Worm (Caenorhabditis elegans): ENCODE data around the gene C11G6.2.

C11G6.2 gene

DNA sequence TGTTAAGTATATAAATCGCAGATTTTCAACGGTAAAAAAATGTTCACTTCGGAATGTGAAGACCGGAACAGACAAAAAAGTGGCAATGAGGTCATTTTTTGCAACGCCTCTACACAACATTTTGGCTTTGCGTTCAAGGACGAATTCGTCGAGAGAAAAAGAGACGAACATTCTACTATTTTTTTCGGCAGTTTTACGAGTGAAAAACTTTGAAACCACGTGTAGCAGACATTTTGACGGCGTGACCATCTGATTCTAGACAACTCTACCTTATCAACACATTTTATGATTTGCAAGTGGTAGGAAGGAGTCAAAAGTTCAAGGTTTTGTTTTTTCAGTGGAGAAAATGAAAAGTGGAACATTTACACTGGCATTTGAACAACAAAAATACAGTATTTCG is 37.9 kb upstream of the C11G6.2 start:
- TF ChIP-seq D2030.7 (GFP tag; IDR thresholded peaks at IDR 0.05), result no peak
- no peak for TF ChIP-seq F23B12.7 (tag; optimal IDR thresholded peaks at IDR 0.05; ENCODE audit: insufficient read depth)
- no peak for TF ChIP-seq efl-1 (GFP tag; optimal IDR thresholded peaks at IDR 0.05)
- TF ChIP-seq hsf-1 (GFP tag; IDR thresholded peaks at IDR 0.05), result no peak
- no peak for TF ChIP-seq egrh-3 (GFP tag; IDR thresholded peaks at IDR 0.05)
- TF ChIP-seq hlh-12 (tag; optimal IDR thresholded peaks at IDR 0.05), result no peak
- peak; percentile 54 for TF ChIP-seq lin-40 (tag; optimal IDR thresholded peaks at IDR 0.05)
- TF ChIP-seq snpc-3.4 (tag; optimal IDR thresholded peaks at IDR 0.05), result no peak
- peak; percentile 1 for TF ChIP-seq nhr-80 (tag; optimal IDR thresholded peaks at IDR 0.05)
- no peak for TF ChIP-seq attf-3 (GFP tag; conservative IDR thresholded peaks at IDR 0.05)
- no peak for TF ChIP-seq rcor-1 (GFP tag; IDR thresholded peaks at IDR 0.05)
- peak; percentile 22 for TF ChIP-seq ztf-26 (tag; optimal IDR thresholded peaks at IDR 0.05)
- no peak for TF ChIP-seq F22D6.2 (tag; optimal IDR thresholded peaks at IDR 0.05)
- TF ChIP-seq zim-3 (tag; optimal IDR thresholded peaks at IDR 0.05), result no peak
- TF ChIP-seq atf-7 (tag; optimal IDR thresholded peaks at IDR 0.05), result no peak
- no peak for TF ChIP-seq F52B5.7 (tag; optimal IDR thresholded peaks at IDR 0.05)
- no peak for TF ChIP-seq ztf-3 (GFP tag; optimal IDR thresholded peaks at IDR 0.05)

DNA sequence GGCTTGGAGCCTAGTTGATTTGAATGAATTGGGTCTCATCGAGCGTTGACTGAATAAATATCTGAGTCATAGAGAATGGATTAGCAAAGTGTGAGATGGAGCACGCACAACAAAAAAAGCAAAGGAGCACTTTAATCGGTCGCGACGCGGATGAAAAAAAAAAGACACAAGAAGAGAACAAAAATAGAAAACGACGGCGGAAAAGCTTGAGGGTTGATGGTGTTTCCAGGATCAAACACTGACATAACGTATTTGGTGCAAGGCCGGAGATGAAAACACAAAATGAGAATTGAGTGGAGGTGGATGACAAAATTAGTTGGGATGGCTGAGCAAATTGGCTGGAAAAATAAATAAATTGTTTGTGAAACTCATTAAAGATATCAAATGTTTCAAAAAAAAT is 35.5 kb upstream of the C11G6.2 start, which contains the start of gene F52E10.4:
TSS of gene F52E10.4 (minus strand) at position 101 of the 400 bp plus-strand sequence.
- TF ChIP-seq rec-8 (tag; optimal IDR thresholded peaks at IDR 0.05) (no peak), ceh-91 (GFP tag; IDR thresholded peaks at IDR 0.05) (no peak), attf-3 (GFP tag; conservative IDR thresholded peaks at IDR 0.05) (no peak)

DNA sequence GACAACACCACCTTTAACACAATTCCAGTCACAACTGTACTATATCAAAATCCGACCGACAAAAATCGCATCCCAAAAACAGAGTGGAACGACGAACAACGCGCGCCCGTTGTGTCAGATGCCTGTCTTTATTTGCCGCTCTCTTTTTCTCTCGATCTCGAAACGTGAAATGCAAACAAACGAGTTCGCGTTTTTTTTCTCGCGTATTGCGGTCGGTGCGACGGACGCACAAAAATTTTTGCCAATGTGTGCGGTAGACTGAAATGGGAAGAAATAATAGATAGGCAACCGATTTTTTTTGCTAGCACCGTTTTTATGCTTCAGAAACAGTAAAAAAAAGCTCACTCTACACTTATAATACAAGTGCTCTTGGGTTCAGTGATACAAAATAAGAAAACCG is 31.3 kb upstream of the C11G6.2 start:
- peak; percentile 69 for TF ChIP-seq madf-10 (tag; optimal IDR thresholded peaks at IDR 0.05)
- TF ChIP-seq nhr-80 (tag; optimal IDR thresholded peaks at IDR 0.05), result peak; percentile 54
- TF ChIP-seq xnd-1 (tag; optimal IDR thresholded peaks at IDR 0.05), result no peak
- no peak for TF ChIP-seq ceh-27 (GFP tag; optimal IDR thresholded peaks at IDR 0.05)
- TF ChIP-seq cebp-1 (GFP tag; IDR thresholded peaks at IDR 0.05), result no peak
- peak; percentile 8 for TF ChIP-seq cebp-1 (tag; optimal IDR thresholded peaks at IDR 0.05)
- TF ChIP-seq Y53G8AR.9 (GFP tag; conservative IDR thresholded peaks at IDR 0.05), result no peak
- no peak for TF ChIP-seq ztf-26 (tag; optimal IDR thresholded peaks at IDR 0.05)

DNA sequence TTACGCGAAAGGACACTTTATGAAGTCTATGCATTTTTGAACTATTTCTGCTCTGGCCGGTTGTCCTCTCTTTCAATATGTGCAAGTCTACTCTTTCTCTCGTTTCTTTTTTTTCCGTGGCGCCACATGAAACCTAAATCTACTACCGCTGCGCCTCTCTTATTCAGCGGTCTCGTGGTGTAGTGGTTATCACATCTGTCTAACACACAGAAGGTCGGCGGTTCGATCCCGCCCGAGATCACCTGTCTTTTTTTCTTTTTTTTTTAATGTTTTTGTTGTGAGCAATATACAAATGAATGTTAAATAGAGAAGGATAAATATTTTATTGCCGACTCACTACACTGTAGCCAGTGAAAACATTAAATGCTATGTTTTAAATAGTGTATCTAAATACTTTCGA is 30.3 kb upstream of the C11G6.2 start:
- TF ChIP-seq attf-6 (GFP tag; IDR thresholded peaks at IDR 0.05) (no peak), B0035.1 (tag; optimal IDR thresholded peaks at IDR 0.05) (peak; percentile 4), dox-1 (GFP tag; IDR thresholded peaks at IDR 0.05) (peak; percentile 50; the same call in 1 of the 2 replicates), rec-8 (tag; optimal IDR thresholded peaks at IDR 0.05) (peak; percentile 79 to 86), efl-1 (GFP tag; optimal IDR thresholded peaks at IDR 0.05) (no peak), rcor-1 (GFP tag; IDR thresholded peaks at IDR 0.05) (peak; percentile 67), bed-2 (GFP tag; IDR thresholded peaks at IDR 0.05) (no peak), egl-18 (GFP tag; IDR thresholded peaks at IDR 0.05) (no peak), rpc-1 (optimal IDR thresholded peaks at IDR 0.05) (peak; percentile 82), rpc-1 (tag; optimal IDR thresholded peaks at IDR 0.05) (peak; percentile 91), egl-44 (GFP tag; IDR thresholded peaks at IDR 0.05) (peak; percentile 73; the same call in 1 of the 2 replicates), ztf-18 (tag; optimal IDR thresholded peaks at IDR 0.05) (peak; percentile 64), D2030.7 (GFP tag; IDR thresholded peaks at IDR 0.05) (no peak; the same call in none of the 2 replicates), mcd-1 (GFP tag; IDR thresholded peaks at IDR 0.05) (peak; percentile 49; the same call in 1 of the 2 replicates), ztf-22 (GFP tag; optimal IDR thresholded peaks at IDR 0.05) (no peak), ZK185.1 (tag; optimal IDR thresholded peaks at IDR 0.05; ENCODE audit: poor library complexity, severe bottlenecking) (peak; percentile 86), madf-6 (GFP tag; IDR thresholded peaks at IDR 0.05) (no peak; the same call in 1 of the 2 replicates), dpff-1 (tag; optimal IDR thresholded peaks at IDR 0.05) (no peak), lsl-1 (GFP tag; optimal IDR thresholded peaks at IDR 0.05) (no peak), hsf-1 (GFP tag; IDR thresholded peaks at IDR 0.05) (no peak), sdz-38 (tag; optimal IDR thresholded peaks at IDR 0.05) (no peak), zfh-2 (GFP tag; conservative IDR thresholded peaks at IDR 0.05) (no peak), nfya-2 (GFP tag; IDR thresholded peaks at IDR 0.05) (no peak), xnd-1 (tag; optimal IDR thresholded peaks at IDR 0.05) (no peak), Y67H2A.10 (GFP tag; conservative IDR thresholded peaks at IDR 0.05) (no peak)

Measured in whole organism, young adult.